Fruit fly (Drosophila melanogaster) whole organism, embryonic: ENCODE results near the gene CG7079.

Experiments
- CG14050 ChIP-seq: fragments of 200-800 bp; sonication (Bioruptor generic); IDR thresholded peaks from 3 replicates; pipeline ENCODE4 v1.3.6; 2022; ENCODE audit warnings: missing biosample characterization, missing genetic modification characterization
- CG15514 ChIP-seq: fragments of 200-800 bp; sonication (Bioruptor generic); optimal IDR thresholded peaks from 3 replicates; lab custom pipeline; 2017; ENCODE audit warnings: missing biosample characterization, missing genetic modification characterization, mild to moderate bottlenecking, moderate library complexity, missing genetic modification reagents
- CG17912 ChIP-seq: fragments of 200-800 bp; sonication (Bioruptor generic); optimal IDR thresholded peaks from 2 replicates; lab custom pipeline; 2018; ENCODE audit warnings: missing biosample characterization, mild to moderate bottlenecking, missing genetic modification characterization
- CG3065 ChIP-seq: fragments of 200-800 bp; sonication (Bioruptor generic); optimal IDR thresholded peaks from 2 replicates; lab custom pipeline; 2016; ENCODE audit warnings: missing biosample characterization, missing genetic modification characterization
- Deaf1 ChIP-seq: fragments of 200-800 bp; optimal IDR thresholded peaks from 3 replicates; lab custom pipeline; 2019; ENCODE audit warnings: missing biosample characterization, mild to moderate bottlenecking, missing genetic modification characterization, moderate library complexity
- Mad ChIP-seq: fragments of 200-800 bp; sonication (Bioruptor generic); optimal IDR thresholded peaks from 2 replicates; lab custom pipeline; 2016; ENCODE audit warnings: missing biosample characterization, missing genetic modification characterization
- Oaz ChIP-seq: fragments of 200-800 bp; sonication (Bioruptor generic); IDR thresholded peaks from 2 replicates; pipeline ENCODE4 v1.3.6; 2022; ENCODE audit warnings: missing biosample characterization, missing genetic modification characterization
- knrl ChIP-seq: fragments of 200-800 bp; sonication (Bioruptor generic); IDR thresholded peaks from 3 replicates; pipeline ENCODE4 v1.3.6; 2022; ENCODE audit warnings: missing biosample characterization, missing genetic modification characterization; ENCODE audit not compliant: partially characterized antibody
- luna ChIP-seq: fragments of 200-800 bp; sonication (Bioruptor generic); optimal IDR thresholded peaks from 2 replicates; lab custom pipeline; 2016; ENCODE audit warnings: missing biosample characterization, missing genetic modification characterization
- tap ChIP-seq: fragments of 200-800 bp; optimal IDR thresholded peaks from 3 replicates; lab custom pipeline; 2019; ENCODE audit warnings: missing biosample characterization, mild to moderate bottlenecking, missing genetic modification characterization, moderate library complexity

- TF ChIP-seq Mad (GFP tag; lab: Kevin White, UChicago) = no peak
- TF ChIP-seq CG17912 (GFP tag; lab: Kevin White, UChicago) = no peak
- TF ChIP-seq tap = no peak
- TF ChIP-seq Deaf1 (tag; lab: Kevin White, UChicago) = no peak
- no peak for TF ChIP-seq CG15514 (GFP tag; lab: Kevin White, UChicago)
- TF ChIP-seq luna (GFP tag; lab: Kevin White, UChicago) = no peak
- TF ChIP-seq Oaz (GFP tag; lab: Robert Waterston, UW) = no peak
- no peak for TF ChIP-seq CG14050 (GFP tag; lab: Robert Waterston, UW)
- TF ChIP-seq knrl (GFP tag; lab: Robert Waterston, UW) = no peak
- no peak for TF ChIP-seq CG3065 (GFP tag; lab: Kevin White, UChicago)
Observed at dm6 chr3R:21073707-21074106, 25.1 kb upstream of the CG7079 start, which contains the start of gene dmrt93B.
